Worm (Caenorhabditis elegans) whole organism, L2 larva: ENCODE measurements around the gene srt-70.

Source experiments
- R02D3.7 ChIP-seq: fragments of 150-350 bp; optimal IDR thresholded peaks from 2 replicates; lab custom pipeline; 2014; ENCODE audit warnings: missing biosample characterization, missing genetic modification characterization
- ZK546.5 ChIP-seq: sonication (generic microtip); optimal IDR thresholded peaks from 2 replicates; lab custom pipeline; 2017; ENCODE audit warnings: missing biosample characterization, missing genetic modification characterization
- ama-1 ChIP-seq: fragments of 150-350 bp; optimal IDR thresholded peaks from 2 replicates; lab custom pipeline; 2018; ENCODE audit warnings: inconsistent platforms
- crh-2 ChIP-seq: sonication (generic microtip); optimal IDR thresholded peaks from 2 replicates; lab custom pipeline; 2017; ENCODE audit warnings: missing biosample characterization, missing genetic modification characterization
- egl-27 ChIP-seq: sonication (generic microtip); optimal IDR thresholded peaks from 3 replicates; lab custom pipeline; 2017; ENCODE audit warnings: missing biosample characterization, missing genetic modification reagents, missing genetic modification characterization
- elt-3 ChIP-seq: sonication (generic microtip); optimal IDR thresholded peaks from 2 replicates; lab custom pipeline; 2017; ENCODE audit warnings: missing biosample characterization, missing genetic modification characterization
- lin-13 ChIP-seq: fragments of 150-350 bp; optimal IDR thresholded peaks from 2 replicates; lab custom pipeline; 2014; ENCODE audit warnings: missing biosample characterization, missing genetic modification reagents, missing genetic modification characterization
- lin-39 ChIP-seq: fragments of 150-350 bp; optimal IDR thresholded peaks from 2 replicates; lab custom pipeline; 2014; ENCODE audit warnings: missing biosample characterization, missing genetic modification reagents, missing genetic modification characterization
- nhr-10 ChIP-seq: sonication (generic microtip); optimal IDR thresholded peaks from 2 replicates; lab custom pipeline; 2017; ENCODE audit warnings: missing biosample characterization, missing genetic modification characterization
- nhr-11 ChIP-seq: fragments of 150-350 bp; optimal IDR thresholded peaks from 2 replicates; lab custom pipeline; 2014; ENCODE audit warnings: missing biosample characterization, missing genetic modification characterization
- nhr-23 ChIP-seq: fragments of 150-350 bp; optimal IDR thresholded peaks from 2 replicates; lab custom pipeline; 2014; ENCODE audit warnings: missing biosample characterization, missing genetic modification reagents, missing genetic modification characterization
- ztf-4 ChIP-seq: fragments of 150-350 bp; optimal IDR thresholded peaks from 2 replicates; lab custom pipeline; 2014; ENCODE audit warnings: missing biosample characterization, missing genetic modification characterization

- TF ChIP-seq lin-13 (GFP tag; lab: Kevin White, UChicago), result no peak
- TF ChIP-seq R02D3.7 (tag; lab: Kevin White, UChicago), result no peak
- TF ChIP-seq elt-3 (tag; lab: Kevin White, UChicago), result no peak
- TF ChIP-seq nhr-11, result no peak
- no peak for TF ChIP-seq ama-1 (lab: Kevin White, UChicago)
- no peak for TF ChIP-seq ztf-4
- no peak for TF ChIP-seq lin-39 (tag; lab: Kevin White, UChicago)
- no peak for TF ChIP-seq ZK546.5
- TF ChIP-seq nhr-23 (tag; lab: Kevin White, UChicago), result no peak
- TF ChIP-seq nhr-10 (tag; lab: Kevin White, UChicago), result no peak
- TF ChIP-seq crh-2 (tag; lab: Kevin White, UChicago), result no peak
- TF ChIP-seq egl-27, result no peak
Observed at ce11 chrV:5257358-5257757, 2.0 kb downstream of the srt-70 start, which contains the start of gene srt-67.
